Worm (Caenorhabditis elegans) whole organism, L1 larva: ENCODE measurements around the gene K02E2.1.

Experiments used
- C16A3.4 ChIP-seq: fragments of 150-350 bp; optimal IDR thresholded peaks from 2 replicates; lab custom pipeline; 2014; ENCODE audit warnings: missing biosample characterization, missing genetic modification characterization
- aly-2 ChIP-seq: fragments of 150-350 bp; optimal IDR thresholded peaks from 2 replicates; lab custom pipeline; 2014; ENCODE audit warnings: missing biosample characterization, missing genetic modification characterization
- blmp-1 ChIP-seq: fragments of 150-350 bp; optimal IDR thresholded peaks from 2 replicates; lab custom pipeline; 2014; ENCODE audit warnings: missing biosample characterization, missing genetic modification characterization
- ceh-8 ChIP-seq: fragments of 200-800 bp; sonication (Bioruptor generic); optimal IDR thresholded peaks from 2 replicates; lab custom pipeline; 2018; ENCODE audit warnings: mild to moderate bottlenecking, missing genetic modification characterization, moderate library complexity, missing compliant biosample characterization
- ceh-82 ChIP-seq, 3 experiments: fragments of 150-350 bp in 1 of 3; sonication (generic microtip) in 2 of 3; optimal IDR thresholded peaks; 2 replicates each; lab custom pipeline; 2014 to 2017; ENCODE audit warnings: missing biosample characterization in 3 of 3, missing genetic modification characterization in 3 of 3
- dpl-1 ChIP-seq, 3 experiments: fragments of 150-350 bp in 2 of 3; sonication (generic microtip) in 1 of 3; optimal IDR thresholded peaks; 2 replicates each; lab custom pipeline; 2014 to 2017; ENCODE audit warnings: missing biosample characterization in 3 of 3, missing genetic modification characterization in 3 of 3, missing genetic modification reagents in 3 of 3
- dsc-1 ChIP-seq: sonication (generic microtip); optimal IDR thresholded peaks from 2 replicates; lab custom pipeline; 2016; ENCODE audit warnings: mild to moderate bottlenecking, missing genetic modification characterization, missing compliant biosample characterization
- efl-1 ChIP-seq, 4 experiments: fragments of 150-350 bp; optimal IDR thresholded peaks in 3 of 4; peaks in 1 of 4; 1 replicate in 1 of 4; 2 replicates in 3 of 4; lab custom pipeline; 2014; ENCODE audit warnings: missing biosample characterization in 2 of 4, missing genetic modification characterization in 2 of 4, missing genetic modification reagents in 2 of 4
- egl-13 ChIP-seq: sonication (generic microtip); optimal IDR thresholded peaks from 2 replicates; lab custom pipeline; 2016; ENCODE audit warnings: missing genotype, missing genetic modification reagents, missing genetic modification characterization, missing compliant biosample characterization
- fkh-8 ChIP-seq: sonication (generic microtip); optimal IDR thresholded peaks from 2 replicates; lab custom pipeline; 2016; ENCODE audit warnings: mild to moderate bottlenecking, missing genetic modification characterization, missing compliant biosample characterization
- fos-1 ChIP-seq: fragments of 150-350 bp; optimal IDR thresholded peaks from 2 replicates; lab custom pipeline; 2014; ENCODE audit warnings: missing biosample characterization, missing genetic modification characterization
- hlh-17 ChIP-seq: fragments of 200-800 bp; sonication (Bioruptor generic); optimal IDR thresholded peaks from 2 replicates; lab custom pipeline; 2018; ENCODE audit warnings: missing genetic modification characterization, mild to moderate bottlenecking, missing compliant biosample characterization, moderate library complexity, borderline replicate concordance
- hpl-2 ChIP-seq: fragments of 150-350 bp; optimal IDR thresholded peaks from 2 replicates; lab custom pipeline; 2014; ENCODE audit warnings: missing biosample characterization, missing genetic modification reagents, missing genetic modification characterization
- irx-1 ChIP-seq: sonication (generic microtip); optimal IDR thresholded peaks from 2 replicates; lab custom pipeline; 2016; ENCODE audit warnings: missing genetic modification characterization, missing compliant biosample characterization
- jun-1 ChIP-seq: fragments of 150-350 bp; optimal IDR thresholded peaks from 2 replicates; lab custom pipeline; 2014; ENCODE audit warnings: missing biosample characterization, missing genetic modification reagents, missing genetic modification characterization
- lin-35 ChIP-seq, 2 experiments: fragments of 150-350 bp; optimal IDR thresholded peaks; 2 replicates each; lab custom pipeline; 2014; ENCODE audit warnings: missing biosample characterization in 2 of 2, missing genetic modification characterization in 2 of 2, missing genetic modification reagents in 2 of 2
- lin-39 ChIP-seq: fragments of 150-350 bp; optimal IDR thresholded peaks from 2 replicates; lab custom pipeline; 2014; ENCODE audit warnings: missing biosample characterization, missing genetic modification reagents, missing genetic modification characterization
- lir-3 ChIP-seq: sonication (generic microtip); optimal IDR thresholded peaks from 2 replicates; lab custom pipeline; 2016; ENCODE audit warnings: mild to moderate bottlenecking, missing genetic modification characterization, moderate library complexity, missing compliant biosample characterization; ENCODE audit not compliant: poor library complexity
- lsy-2 ChIP-seq, 2 experiments: fragments of 150-350 bp; optimal IDR thresholded peaks; 2 replicates each; lab custom pipeline; 2014; ENCODE audit warnings: missing biosample characterization in 2 of 2, missing genetic modification characterization in 2 of 2
- mdl-1 ChIP-seq, 2 experiments: fragments of 150-350 bp; optimal IDR thresholded peaks; 2 replicates each; lab custom pipeline; 2014 to 2017; ENCODE audit warnings: missing biosample characterization in 2 of 2, missing genetic modification characterization in 2 of 2, inconsistent platforms in 1 of 2
- mef-2 ChIP-seq: fragments of 150-350 bp; optimal IDR thresholded peaks from 2 replicates; lab custom pipeline; 2014; ENCODE audit warnings: missing biosample characterization, missing genetic modification characterization
- mep-1 ChIP-seq: fragments of 150-350 bp; optimal IDR thresholded peaks from 2 replicates; lab custom pipeline; 2014; ENCODE audit warnings: missing biosample characterization, missing genetic modification characterization
- nhr-20 ChIP-seq: sonication (generic microtip); optimal IDR thresholded peaks from 2 replicates; lab custom pipeline; 2016; ENCODE audit warnings: mild to moderate bottlenecking, missing genetic modification characterization, missing compliant biosample characterization
- nhr-28 ChIP-seq: fragments of 150-350 bp; optimal IDR thresholded peaks from 2 replicates; lab custom pipeline; 2014; ENCODE audit warnings: missing biosample characterization, missing genetic modification characterization
- nhr-71 ChIP-seq: sonication (generic microtip); optimal IDR thresholded peaks from 2 replicates; lab custom pipeline; 2016; ENCODE audit warnings: mild to moderate bottlenecking, missing genetic modification characterization, moderate library complexity, missing compliant biosample characterization
- nhr-76 ChIP-seq: sonication (generic microtip); optimal IDR thresholded peaks from 2 replicates; lab custom pipeline; 2017; ENCODE audit warnings: missing biosample characterization, missing genetic modification characterization
- nhr-77 ChIP-seq: fragments of 150-350 bp; optimal IDR thresholded peaks from 2 replicates; lab custom pipeline; 2014; ENCODE audit warnings: missing biosample characterization, missing genetic modification characterization
- nhr-84 ChIP-seq: sonication (generic microtip); optimal IDR thresholded peaks from 2 replicates; lab custom pipeline; 2017; ENCODE audit warnings: missing biosample characterization, missing genetic modification characterization
- nhr-85 ChIP-seq: sonication (generic microtip); peaks from one replicate; lab custom pipeline; 2016; ENCODE audit warnings: missing genetic modification characterization, inconsistent platforms, missing compliant biosample characterization
- nhr-90 ChIP-seq: sonication (generic microtip); optimal IDR thresholded peaks from 2 replicates; lab custom pipeline; 2016; ENCODE audit warnings: mild to moderate bottlenecking, missing genetic modification characterization, missing compliant biosample characterization; ENCODE audit not compliant: poor library complexity
- pax-3 ChIP-seq: fragments of 200-800 bp; sonication (Bioruptor generic); optimal IDR thresholded peaks from 2 replicates; lab custom pipeline; 2018; ENCODE audit warnings: mild to moderate bottlenecking, missing genetic modification characterization, moderate library complexity, missing compliant biosample characterization
- pqm-1 ChIP-seq: sonication (generic microtip); optimal IDR thresholded peaks from 3 replicates; lab custom pipeline; 2017; ENCODE audit warnings: missing biosample characterization, missing genetic modification characterization
- rnt-1 ChIP-seq: sonication (generic microtip); optimal IDR thresholded peaks from 2 replicates; lab custom pipeline; 2016; ENCODE audit warnings: mild to moderate bottlenecking, missing genetic modification characterization, moderate library complexity, missing compliant biosample characterization
- skn-1 ChIP-seq: fragments of 150-350 bp; optimal IDR thresholded peaks from 2 replicates; lab custom pipeline; 2014; ENCODE audit warnings: missing biosample characterization, missing genetic modification characterization
- snpc-4 ChIP-seq: fragments of 150-350 bp; optimal IDR thresholded peaks from 2 replicates; lab custom pipeline; 2014; ENCODE audit warnings: missing biosample characterization, missing genetic modification characterization
- snu-23 ChIP-seq: sonication (generic microtip); optimal IDR thresholded peaks from 2 replicates; lab custom pipeline; 2016; ENCODE audit warnings: missing genetic modification characterization, missing compliant biosample characterization
- sptf-1 ChIP-seq: fragments of 150-350 bp; optimal IDR thresholded peaks from 2 replicates; lab custom pipeline; 2014; ENCODE audit warnings: missing biosample characterization, missing genetic modification characterization
- sup-37 ChIP-seq: fragments of 200-800 bp; sonication (Bioruptor generic); optimal IDR thresholded peaks from 2 replicates; lab custom pipeline; 2018; ENCODE audit warnings: mild to moderate bottlenecking, missing genetic modification characterization, missing compliant biosample characterization
- swsn-7 ChIP-seq: sonication (generic microtip); optimal IDR thresholded peaks from 2 replicates; lab custom pipeline; 2016; ENCODE audit warnings: missing genetic modification characterization, missing compliant biosample characterization
- tbx-2 ChIP-seq: sonication (generic microtip); optimal IDR thresholded peaks from 2 replicates; lab custom pipeline; 2016; ENCODE audit warnings: missing genetic modification characterization, missing compliant biosample characterization
- tlp-1 ChIP-seq: fragments of 150-350 bp; optimal IDR thresholded peaks from 2 replicates; lab custom pipeline; 2014; ENCODE audit warnings: missing biosample characterization, missing genetic modification characterization
- unc-130 ChIP-seq: fragments of 150-350 bp; optimal IDR thresholded peaks from 2 replicates; lab custom pipeline; 2017; ENCODE audit warnings: missing biosample characterization, missing genetic modification characterization, inconsistent platforms
- unc-62 ChIP-seq: fragments of 150-350 bp; optimal IDR thresholded peaks from 2 replicates; lab custom pipeline; 2014; ENCODE audit warnings: missing biosample characterization, missing genetic modification reagents, missing genetic modification characterization
- unc-86 ChIP-seq: sonication (generic microtip); optimal IDR thresholded peaks from 2 replicates; lab custom pipeline; 2016; ENCODE audit warnings: missing genetic modification characterization, missing compliant biosample characterization
- xbp-1 ChIP-seq: sonication (generic microtip); optimal IDR thresholded peaks from 2 replicates; lab custom pipeline; 2016; ENCODE audit warnings: missing genetic modification characterization, missing compliant biosample characterization
- ztf-11 ChIP-seq, 2 experiments: sonication (generic microtip); optimal IDR thresholded peaks; 2 replicates each; lab custom pipeline; 2016 to 2017; ENCODE audit warnings: missing genetic modification characterization in 2 of 2, missing biosample characterization in 1 of 2, missing compliant biosample characterization in 1 of 2

Gene K02E2.1

ce11 chrV:20383065-20383609 lies 31.8 kb downstream of the K02E2.1 start, which contains the start of gene K02E2.11:
Gene K02E2.11, plus strand, starts transcription at chrV:20383315.
- TF ChIP-seq xbp-1 (tag; lab: Kevin White, UChicago) (peak; percentile 38), unc-86 (tag; lab: Kevin White, UChicago) (peak; percentile 14), snpc-4 (peak; percentile 19), lsy-2 (tag; optimal IDR thresholded peaks at IDR 0.05; lab: Kevin White, UChicago) (peak; percentile 23 to 44), efl-1 (optimal IDR thresholded peaks at IDR 0.05; lab: Kevin White, UChicago) (peak; percentile 40 to 78), efl-1 (GFP tag; optimal IDR thresholded peaks at IDR 0.05 in 1 of 2; lab: Kevin White, UChicago) (peak in 1 of 2 experiments; percentile 19), nhr-20 (tag; lab: Kevin White, UChicago) (peak; percentile 50), blmp-1 (tag; lab: Kevin White, UChicago) (peak; percentile 51), irx-1 (tag; lab: Kevin White, UChicago) (peak; percentile 7), nhr-71 (tag; lab: Kevin White, UChicago) (peak; percentile 62), dpl-1 (GFP tag; optimal IDR thresholded peaks at IDR 0.05; lab: Kevin White, UChicago) (peak in 2 of 3 experiments; percentile 4 to 21), dsc-1 (tag; lab: Kevin White, UChicago) (peak; percentile 28), skn-1 (tag; lab: Kevin White, UChicago) (peak; percentile 57), nhr-77 (no peak), fkh-8 (tag; lab: Kevin White, UChicago) (peak; percentile 9), fos-1 (peak; percentile 38), aly-2 (tag; lab: Kevin White, UChicago) (no peak), mdl-1 (tag; optimal IDR thresholded peaks at IDR 0.05; lab: Kevin White, UChicago) (peak in 1 of 2 experiments; percentile 59), unc-62 (GFP tag; lab: Kevin White, UChicago) (no peak), unc-130 (tag; lab: Kevin White, UChicago) (no peak), lin-35 (GFP tag; optimal IDR thresholded peaks at IDR 0.05; lab: Kevin White, UChicago) (peak; percentile 23 to 60), snu-23 (GFP tag; lab: Kevin White, UChicago) (peak; percentile 71), tbx-2 (tag; lab: Kevin White, UChicago) (peak; percentile 36), mep-1 (peak; percentile 41), ceh-82 (tag; optimal IDR thresholded peaks at IDR 0.05; lab: Kevin White, UChicago) (peak in 2 of 3 experiments; percentile 51 to 52), swsn-7 (tag; lab: Kevin White, UChicago) (peak; percentile 53), hlh-17 (GFP tag; lab: Kevin White, UChicago) (no peak)
- TF ChIP-seq, all 84 proteins: peak for 21

- TF ChIP-seq hpl-2 (GFP tag; lab: Kevin White, UChicago) (no peak), nhr-28 (no peak), ceh-8 (GFP tag; lab: Kevin White, UChicago) (no peak), nhr-77 (no peak), jun-1 (tag; lab: Kevin White, UChicago) (no peak), tlp-1 (tag; lab: Kevin White, UChicago) (no peak), lir-3 (no peak), C16A3.4 (tag; lab: Kevin White, UChicago) (no peak), sptf-1 (tag; lab: Kevin White, UChicago) (no peak), nhr-20 (tag; lab: Kevin White, UChicago) (no peak)
Measured at ce11 chrV:20386942-20387341, 35.6 kb downstream of the K02E2.1 start, which contains the start of gene K02E2.7. Gene K02E2.7, minus strand, starts transcription at chrV:20387042.

- no peak for TF ChIP-seq lin-39 (tag; lab: Kevin White, UChicago)
- TF ChIP-seq nhr-85 (tag; lab: Kevin White, UChicago) = peak; percentile 50
Measured at ce11 chrV:20387415-20387814, 36.1 kb downstream of the K02E2.1 start, which contains the start of gene F53H2.1. Gene F53H2.1, plus strand, starts transcription at chrV:20387715.

ce11 chrV:20393773-20394172 lies 42.5 kb downstream of the K02E2.1 start, which contains the start of gene cnc-7:
Gene cnc-7, plus strand, starts transcription at chrV:20394073.
- TF ChIP-seq tlp-1 (tag; lab: Kevin White, UChicago) (no peak), snpc-4 (no peak), nhr-20 (tag; lab: Kevin White, UChicago) (no peak), egl-13 (tag; lab: Kevin White, UChicago) (no peak), nhr-28 (no peak), sup-37 (no peak), nhr-71 (tag; lab: Kevin White, UChicago) (no peak), mef-2 (no peak), xbp-1 (tag; lab: Kevin White, UChicago) (no peak), nhr-76 (tag; lab: Kevin White, UChicago) (no peak), nhr-90 (no peak), pqm-1 (tag; lab: Kevin White, UChicago) (no peak), unc-130 (tag; lab: Kevin White, UChicago) (no peak), nhr-84 (tag; lab: Kevin White, UChicago) (no peak), pax-3 (tag; lab: Kevin White, UChicago) (no peak), rnt-1 (tag; lab: Kevin White, UChicago) (no peak), ztf-11 (tag; optimal IDR thresholded peaks at IDR 0.05; lab: Kevin White, UChicago) (no peak)
- TF ChIP-seq, all 84 proteins: peak for 0
